Worm (Caenorhabditis elegans) whole organism, L4 larva: Measurements from ENCODE around the gene srh-288.

Experiments
- ZK546.5 ChIP-seq, 2 experiments: sonication (generic microtip); optimal IDR thresholded peaks; 2 replicates each; lab custom pipeline; 2017; ENCODE audit warnings: missing biosample characterization in 2 of 2, missing genetic modification characterization in 2 of 2
- ama-1 ChIP-seq: fragments of 150-350 bp; optimal IDR thresholded peaks from 2 replicates; lab custom pipeline; 2014; ENCODE audit warnings: inconsistent platforms, mixed read lengths
- daf-19 ChIP-seq: fragments of 200-800 bp; sonication (Bioruptor generic); conservative IDR thresholded peaks from 2 replicates; pipeline ENCODE4 v1.3.6; 2022; ENCODE audit warnings: missing genetic modification characterization, missing compliant biosample characterization
- fos-1 ChIP-seq: fragments of 150-350 bp; optimal IDR thresholded peaks from 2 replicates; lab custom pipeline; 2014; ENCODE audit warnings: missing biosample characterization, missing genetic modification characterization
- nhr-11 ChIP-seq: fragments of 150-350 bp; optimal IDR thresholded peaks from 2 replicates; lab custom pipeline; 2014; ENCODE audit warnings: missing biosample characterization, missing genetic modification characterization
- nhr-28 ChIP-seq: fragments of 150-350 bp; optimal IDR thresholded peaks from 2 replicates; lab custom pipeline; 2014; ENCODE audit warnings: missing biosample characterization, missing genetic modification characterization
- nhr-77 ChIP-seq: fragments of 150-350 bp; optimal IDR thresholded peaks from 2 replicates; lab custom pipeline; 2014; ENCODE audit warnings: missing biosample characterization, missing genetic modification characterization
- pha-4 ChIP-seq, 2 experiments: fragments of 150-350 bp in 1 of 2; fragments of 200-800 bp in 1 of 2; sonication (Bioruptor generic) in 1 of 2; IDR thresholded peaks in 1 of 2; optimal IDR thresholded peaks in 1 of 2; 2 replicates each; pipeline versions ENCODE4 v1.3.6 to Lab custom; 2014 to 2022; ENCODE audit warnings: missing genetic modification characterization in 2 of 2, missing genetic modification reagents in 2 of 2, missing biosample characterization in 1 of 2, missing compliant biosample characterization in 1 of 2
- pqm-1 ChIP-seq: sonication (generic microtip); optimal IDR thresholded peaks from 2 replicates; lab custom pipeline; 2017; ENCODE audit warnings: missing biosample characterization, missing genetic modification characterization
- spr-3 ChIP-seq: fragments of 200-800 bp; sonication (Bioruptor generic); optimal IDR thresholded peaks from 2 replicates; lab custom pipeline; 2018; ENCODE audit warnings: mild to moderate bottlenecking, missing genetic modification characterization, missing compliant biosample characterization
- unc-39 ChIP-seq: sonication (generic microtip); optimal IDR thresholded peaks from 2 replicates; lab custom pipeline; 2017; ENCODE audit warnings: missing biosample characterization, missing genetic modification characterization
- zfp-3 ChIP-seq: fragments of 200-800 bp; sonication (Bioruptor generic); conservative IDR thresholded peaks from 2 replicates; pipeline ENCODE4 v1.3.6; 2022; ENCODE audit warnings: missing genetic modification reagents, missing genetic modification characterization, missing compliant biosample characterization
- zip-11 ChIP-seq: fragments of 200-800 bp; sonication (Bioruptor generic); IDR thresholded peaks from 2 replicates; pipeline ENCODE4 v1.3.6; 2022; ENCODE audit warnings: missing genetic modification characterization, missing compliant biosample characterization

- TF ChIP-seq ZK546.5 (tag; optimal IDR thresholded peaks at IDR 0.05; lab: Kevin White, UChicago) = no peak
- no peak for TF ChIP-seq pqm-1 (tag; lab: Kevin White, UChicago)
- TF ChIP-seq nhr-11 = no peak
- TF ChIP-seq zip-11 (GFP tag; lab: Robert Waterston, UW) = no peak
- TF ChIP-seq fos-1 (tag; lab: Kevin White, UChicago) = no peak
- TF ChIP-seq pha-4 (GFP tag; IDR thresholded peaks at IDR 0.05; lab: Robert Waterston, UW) = no peak
- no peak for TF ChIP-seq pha-4 (tag; optimal IDR thresholded peaks at IDR 0.05; lab: Kevin White, UChicago)
- no peak for TF ChIP-seq ama-1 (lab: Kevin White, UChicago)
- TF ChIP-seq daf-19 (GFP tag; lab: Robert Waterston, UW) = no peak
- no peak for TF ChIP-seq spr-3 (GFP tag; lab: Kevin White, UChicago)
- TF ChIP-seq nhr-77 (tag; lab: Kevin White, UChicago) = no peak
- TF ChIP-seq zfp-3 = no peak
- no peak for TF ChIP-seq nhr-28 (tag; lab: Kevin White, UChicago)
- no peak for TF ChIP-seq unc-39 (tag; lab: Kevin White, UChicago)
These were observed 18.4 kb downstream of the srh-288 start, which contains the start of gene ddo-1 for ce11 chrV:17777127-17777526.
